Worm (Caenorhabditis elegans) whole organism, L3 larva: ENCODE results near the gene phf-15.

Experiments used
- ceh-82 ChIP-seq: fragments of 150-350 bp; optimal IDR thresholded peaks from 2 replicates; lab custom pipeline; 2014; ENCODE audit warnings: missing biosample characterization, missing genetic modification characterization
- elt-2 ChIP-seq: sonication (generic microtip); optimal IDR thresholded peaks from 2 replicates; lab custom pipeline; 2016; ENCODE audit warnings: missing genetic modification reagents, mild to moderate bottlenecking, missing genetic modification characterization, missing compliant biosample characterization
- pqm-1 ChIP-seq: fragments of 150-350 bp; optimal IDR thresholded peaks from 2 replicates; lab custom pipeline; 2017; ENCODE audit warnings: missing biosample characterization, missing genetic modification characterization, inconsistent platforms
- unc-62 ChIP-seq: fragments of 150-350 bp; sonication (generic microtip); optimal IDR thresholded peaks from 4 replicates; lab custom pipeline; 2014; ENCODE audit warnings: missing biosample characterization, missing genetic modification reagents, missing genetic modification characterization
- ztf-11 ChIP-seq: fragments of 150-350 bp; optimal IDR thresholded peaks from 2 replicates; lab custom pipeline; 2014; ENCODE audit warnings: missing biosample characterization, missing genetic modification characterization

DNA sequence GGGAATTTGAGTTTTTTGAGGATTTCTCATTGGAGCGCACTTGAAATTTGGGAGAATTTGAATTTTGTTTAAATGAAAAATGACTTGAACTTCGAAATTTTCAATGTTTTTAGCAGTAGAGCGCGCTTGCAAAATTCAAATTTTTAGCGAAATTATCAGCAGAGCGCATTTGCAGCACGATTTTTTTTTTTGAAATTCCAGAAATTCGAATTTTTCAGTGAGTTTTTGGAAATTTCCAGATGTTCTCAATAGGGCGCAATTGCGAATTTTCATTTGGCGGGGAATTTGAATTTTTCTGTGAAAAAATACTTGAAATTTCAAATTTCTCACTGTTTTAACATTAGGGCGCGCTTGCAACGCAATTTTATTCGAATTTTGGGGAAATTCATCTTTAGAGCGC is 9.1 kb downstream of the phf-15 start:
- TF ChIP-seq ceh-82 (tag; lab: Kevin White, UChicago) = no peak
- TF ChIP-seq elt-2 (tag; lab: Kevin White, UChicago) = no peak
- no peak for TF ChIP-seq pqm-1
- no peak for TF ChIP-seq ztf-11 (tag; lab: Kevin White, UChicago)
- TF ChIP-seq unc-62 = no peak
